Fruit fly (Drosophila melanogaster) S2 (cell line): ENCODE measurements around the gene Argl.

Experiments
- CG8478 ChIP-seq: fragments of >200 bp; optimal IDR thresholded peaks from 2 replicates; lab custom pipeline; 2018
- CTCF ChIP-seq, 2 experiments: fragments of >200 bp; optimal IDR thresholded peaks; 2 replicates each; lab custom pipeline; 2018

Argl gene

DNA sequence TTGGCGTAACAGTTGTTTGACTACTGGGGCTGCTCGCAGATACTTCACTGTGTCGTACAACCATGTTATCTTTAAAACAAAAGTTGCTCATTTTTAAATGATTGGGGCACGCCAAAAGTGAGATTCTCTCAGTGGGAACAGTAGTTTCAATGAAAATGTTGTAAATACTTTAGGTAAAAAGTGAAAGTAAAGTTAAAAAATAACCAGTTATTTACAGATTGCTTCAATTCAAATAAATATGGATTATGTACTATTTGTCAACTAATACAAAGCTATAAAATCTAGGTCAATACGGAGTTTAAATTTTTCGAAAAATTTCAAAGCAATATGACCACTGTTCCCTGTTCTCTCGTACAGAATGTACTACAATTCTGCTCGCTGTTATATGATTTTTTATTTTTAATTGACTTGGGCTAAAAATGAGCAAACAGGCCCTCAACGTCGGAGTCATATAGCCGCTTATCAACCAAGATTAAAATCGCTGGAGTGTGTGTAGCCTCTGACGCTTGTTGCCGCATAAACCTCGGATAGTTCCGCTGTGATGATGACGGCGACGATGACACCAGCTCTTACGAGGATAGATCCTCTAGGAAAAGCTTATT is at the start of gene Argl:
Gene Argl (minus strand): TSS at position 370 of the 602 bp plus-strand sequence.
- no peak for TF ChIP-seq CG8478 (lab: Kevin White, UChicago)
- no peak for TF ChIP-seq CTCF (optimal IDR thresholded peaks at IDR 0.05; lab: Kevin White, UChicago)

- TF ChIP-seq CTCF (optimal IDR thresholded peaks at IDR 0.05; lab: Kevin White, UChicago) (no peak), CG8478 (lab: Kevin White, UChicago) (no peak)
Measured at dm6 chr2L:8991583-8991982, 49.7 kb upstream of the Argl start, which contains the start of gene CG9555. Gene CG9555 (plus strand): TSS chr2L:8991735.

dm6 chr2L:8989037-8989591 is 47.2 kb upstream of the Argl start, which contains the start of gene rost:
Gene rost (minus strand): TSS chr2L:8989539.
- TF ChIP-seq CG8478 (lab: Kevin White, UChicago) (no peak), CTCF (optimal IDR thresholded peaks at IDR 0.05; lab: Kevin White, UChicago) (no peak)

DNA sequence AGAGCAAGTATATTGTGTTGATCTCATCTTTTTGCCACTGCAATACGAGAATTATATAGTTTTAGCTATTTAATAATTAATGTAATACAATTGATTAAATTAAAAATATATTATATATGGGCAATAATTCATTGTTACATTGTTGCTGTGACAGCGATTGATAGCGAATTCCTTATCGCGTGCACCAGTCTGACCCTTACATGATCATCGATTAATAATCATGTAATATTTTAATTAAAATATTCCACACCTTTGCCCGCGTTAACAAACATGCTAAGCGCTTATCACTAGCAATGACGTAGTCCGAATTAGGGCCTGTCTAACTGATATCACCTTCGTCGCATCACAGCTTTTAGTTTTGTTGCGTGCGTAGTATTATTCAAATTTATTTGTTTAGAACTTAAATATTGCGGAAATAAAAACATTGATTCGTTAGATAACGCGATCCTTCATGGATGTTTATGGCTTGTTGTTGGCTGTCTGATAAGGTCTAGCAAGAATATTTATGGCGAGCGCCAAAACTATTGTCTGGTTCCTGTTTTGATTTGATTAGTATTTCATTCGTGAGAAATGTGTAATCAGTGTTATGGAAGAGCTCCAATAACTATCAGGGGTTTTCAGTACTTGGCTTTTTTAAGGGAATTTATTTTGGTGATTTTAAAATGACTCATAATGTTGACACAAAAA is 45.5 kb upstream of the Argl start:
- no peak for TF ChIP-seq CG8478 (lab: Kevin White, UChicago)
- TF ChIP-seq CTCF (optimal IDR thresholded peaks at IDR 0.05; lab: Kevin White, UChicago) = no peak

dm6 chr2L:8984614-8985318 is 42.9 kb upstream of the Argl start, which contains the start of gene CG13101:
Gene CG13101 (minus strand): TSS chr2L:8984872.
- no peak for TF ChIP-seq CG8478 (lab: Kevin White, UChicago)
- TF ChIP-seq CTCF (optimal IDR thresholded peaks at IDR 0.05; lab: Kevin White, UChicago) = no peak

DNA sequence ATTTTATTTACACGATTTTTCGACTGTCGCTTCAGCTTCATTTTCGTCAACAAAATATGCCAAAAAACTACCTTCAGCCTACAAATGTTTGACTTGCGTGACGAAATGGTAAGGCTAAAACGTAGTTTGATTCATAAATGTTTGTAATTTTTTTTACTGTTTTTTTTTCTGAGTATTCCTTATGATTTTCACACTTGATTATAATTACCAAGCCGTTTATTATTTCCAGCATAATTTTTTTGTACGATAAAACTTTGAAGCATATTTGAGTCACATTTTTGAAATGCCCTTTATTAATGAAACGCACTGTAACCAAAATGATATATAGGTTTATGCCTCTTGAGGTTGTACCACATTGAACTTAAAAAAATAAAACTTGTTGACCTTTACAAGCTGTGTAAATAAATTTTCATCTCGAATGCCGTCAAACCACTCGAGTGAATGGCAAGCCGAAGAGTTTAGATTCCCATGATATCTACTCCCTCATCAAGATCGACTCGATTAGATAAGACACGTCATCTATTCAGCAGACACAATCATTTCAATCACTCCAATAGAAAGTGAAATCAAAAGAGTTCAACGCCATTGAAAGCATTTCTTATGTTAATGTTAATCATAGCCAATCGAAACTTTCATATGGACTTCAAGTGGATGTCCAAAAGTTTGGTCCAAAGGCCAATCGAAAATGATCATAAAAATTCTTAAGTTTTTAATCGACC is 40.8 kb upstream of the Argl start:
- no peak for TF ChIP-seq CG8478 (lab: Kevin White, UChicago)
- no peak for TF ChIP-seq CTCF (optimal IDR thresholded peaks at IDR 0.05; lab: Kevin White, UChicago)

DNA sequence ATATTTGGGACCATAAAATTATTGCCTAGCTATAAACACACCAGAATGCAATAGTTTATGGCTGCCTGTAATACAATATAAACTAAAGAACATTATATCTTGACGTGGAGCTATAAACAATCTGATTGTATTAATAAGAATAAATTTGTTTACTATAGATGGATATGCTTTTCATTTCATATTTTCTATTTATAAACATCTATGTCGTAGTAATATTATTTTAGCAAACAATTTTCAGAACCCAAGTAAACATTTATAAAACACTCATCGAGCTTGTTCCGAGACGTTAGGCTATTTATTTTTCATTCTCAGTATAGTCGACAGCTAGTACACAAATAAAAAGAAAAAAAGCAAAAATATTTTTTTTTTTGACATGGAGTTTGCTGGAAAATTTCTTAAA is 38.5 kb upstream of the Argl start, which contains the start of gene CG18662:
Gene CG18662 (plus strand): TSS at position 301 of the 400 bp plus-strand sequence.
- TF ChIP-seq CG8478 (lab: Kevin White, UChicago) (no peak), CTCF (optimal IDR thresholded peaks at IDR 0.05; lab: Kevin White, UChicago) (no peak)

DNA sequence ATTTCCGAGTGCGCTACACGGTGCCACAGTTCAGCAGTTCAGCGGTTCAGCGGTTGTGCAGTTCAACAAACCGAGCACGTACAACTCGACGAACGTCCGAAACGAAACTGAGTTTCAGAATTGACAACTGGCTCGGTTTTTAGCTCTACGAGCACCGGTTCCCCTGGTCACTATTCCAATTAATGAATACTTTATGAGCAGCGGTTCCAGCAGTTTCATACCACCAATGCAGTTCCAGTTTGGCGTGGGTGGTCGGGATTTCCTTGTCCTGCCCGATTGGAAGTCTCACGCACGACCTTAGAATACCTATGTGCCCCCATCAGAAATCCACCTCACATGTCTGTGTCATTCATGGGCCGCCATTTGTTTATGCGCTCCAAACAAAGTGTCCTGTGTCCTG is 33.4 kb upstream of the Argl start, which contains the start of gene CG9541:
Gene CG9541 (minus strand): TSS at position 101 of the 400 bp plus-strand sequence.
- TF ChIP-seq CG8478 (lab: Kevin White, UChicago) = no peak
- TF ChIP-seq CTCF (optimal IDR thresholded peaks at IDR 0.05; lab: Kevin White, UChicago) = no peak

- TF ChIP-seq CG8478 (lab: Kevin White, UChicago) (no peak), CTCF (optimal IDR thresholded peaks at IDR 0.05; lab: Kevin White, UChicago) (no peak)
Measured at dm6 chr2L:8974506-8974905, 32.6 kb upstream of the Argl start.

DNA sequence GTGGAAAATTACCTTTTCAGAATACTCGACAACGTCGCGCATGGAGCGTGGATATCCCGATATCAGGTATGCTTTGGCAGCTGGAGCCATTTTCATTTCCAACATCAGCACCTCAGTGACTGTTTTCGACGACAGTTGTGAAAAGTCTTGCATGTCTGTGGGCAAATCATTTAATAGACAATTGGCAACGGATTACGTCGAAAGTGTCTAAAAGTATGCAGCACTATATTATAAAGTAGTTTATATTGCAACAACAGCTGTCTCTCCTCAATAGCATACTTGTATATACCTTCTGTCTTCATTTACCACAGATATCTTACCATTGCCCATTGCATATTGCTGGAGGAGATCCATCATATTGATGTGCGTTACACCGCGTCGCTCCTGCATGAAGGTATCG is 31.0 kb upstream of the Argl start:
- TF ChIP-seq CTCF (optimal IDR thresholded peaks at IDR 0.05; lab: Kevin White, UChicago) = no peak
- no peak for TF ChIP-seq CG8478 (lab: Kevin White, UChicago)

dm6 chr2L:8967235-8967634 is 25.3 kb upstream of the Argl start, which contains the start of gene CG18088:
Gene CG18088 (plus strand): TSS chr2L:8967535.
- TF ChIP-seq CG8478 (lab: Kevin White, UChicago) = no peak
- TF ChIP-seq CTCF (optimal IDR thresholded peaks at IDR 0.05; lab: Kevin White, UChicago) = no peak

dm6 chr2L:8964657-8965056 is 22.8 kb upstream of the Argl start, which contains the start of gene CG32984:
Gene CG32984 (plus strand): TSS chr2L:8964957.
- no peak for TF ChIP-seq CTCF (optimal IDR thresholded peaks at IDR 0.05; lab: Kevin White, UChicago)
- TF ChIP-seq CG8478 (lab: Kevin White, UChicago) = no peak

- no peak for TF ChIP-seq CG8478 (lab: Kevin White, UChicago)
- no peak for TF ChIP-seq CTCF (optimal IDR thresholded peaks at IDR 0.05; lab: Kevin White, UChicago)
Measured at dm6 chr2L:8962254-8962653, 20.3 kb upstream of the Argl start, which contains the start of the genes CG9525 and CG32985. Gene CG9525 (minus strand): TSS chr2L:8962354. Gene CG32985 (plus strand): TSS chr2L:8962533.
